Worm (Caenorhabditis elegans): ENCODE data around the gene F08H9.4.

F08H9.4 gene

ce11 chrV:14480533-14480932 lies 16.3 kb upstream of the F08H9.4 start:
- TF ChIP-seq nfya-1 (tag; optimal IDR thresholded peaks at IDR 0.05; ENCODE audit: insufficient read depth) (no peak), fos-1 (tag; optimal IDR thresholded peaks at IDR 0.05) (no peak), nhr-43 (tag; optimal IDR thresholded peaks at IDR 0.05; ENCODE audit: poor library complexity, severe bottlenecking) (no peak), egl-5 (tag; optimal IDR thresholded peaks at IDR 0.05) (no peak), unc-62 (GFP tag; optimal IDR thresholded peaks at IDR 0.05) (no peak), aly-2 (tag; optimal IDR thresholded peaks at IDR 0.05) (no peak), fkh-2 (tag; optimal IDR thresholded peaks at IDR 0.05) (no peak)

ce11 chrV:14478979-14479378 lies 14.8 kb upstream of the F08H9.4 start, which contains the start of gene clec-55:
TSS of gene clec-55 (plus strand) at chrV:14479279.
- TF ChIP-seq elt-2 (tag; optimal IDR thresholded peaks at IDR 0.05) (peak; percentile 44), nhr-237 (tag; optimal IDR thresholded peaks at IDR 0.05) (no peak)

- TF ChIP-seq egl-5 (tag; optimal IDR thresholded peaks at IDR 0.05) (no peak), fos-1 (tag; optimal IDR thresholded peaks at IDR 0.05) (no peak), pqm-1 (tag; optimal IDR thresholded peaks at IDR 0.05) (peak; percentile 5), elt-2 (tag; optimal IDR thresholded peaks at IDR 0.05) (peak; percentile 48)
Measured at ce11 chrV:14476680-14477079, 12.5 kb upstream of the F08H9.4 start, which contains the start of gene clec-54. TSS of gene clec-54 (plus strand) at chrV:14476903.

DNA sequence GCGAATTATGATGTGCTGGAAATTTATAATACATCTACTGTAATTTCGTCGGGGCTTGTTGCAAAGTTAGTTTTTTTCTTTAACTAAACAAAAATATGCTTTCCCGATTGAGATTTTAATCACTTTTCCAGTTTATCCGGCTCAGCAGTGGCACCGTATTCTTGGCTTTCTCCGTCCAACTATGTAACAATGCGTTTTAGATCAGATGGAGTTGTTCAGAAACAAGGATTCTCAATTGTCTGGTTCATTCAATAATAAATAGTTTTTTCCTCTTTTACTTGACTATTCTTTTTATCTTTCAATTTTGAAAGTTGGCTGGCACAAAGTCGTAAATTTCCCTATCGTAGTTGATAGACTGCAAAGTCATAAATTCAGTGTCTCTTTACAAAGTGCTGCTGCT lies 9.9 kb upstream of the F08H9.4 start, which contains the start of gene clec-56:
TSS of gene clec-56 (plus strand) at position 301 of the 400 bp plus-strand sequence.
- no peak for TF ChIP-seq lin-39 (tag; optimal IDR thresholded peaks at IDR 0.05)
- peak; percentile 5 for TF ChIP-seq pqm-1 (tag; optimal IDR thresholded peaks at IDR 0.05)
- peak; percentile 38 for TF ChIP-seq elt-2 (tag; optimal IDR thresholded peaks at IDR 0.05)
- TF ChIP-seq ceh-9 (tag; optimal IDR thresholded peaks at IDR 0.05): no peak

- TF ChIP-seq nhr-25 (tag; optimal IDR thresholded peaks at IDR 0.05) (no peak), ceh-82 (tag; optimal IDR thresholded peaks at IDR 0.05) (no peak), pqm-1 (tag; optimal IDR thresholded peaks at IDR 0.05) (no peak), tbx-2 (tag; optimal IDR thresholded peaks at IDR 0.05) (no peak), egl-5 (tag; optimal IDR thresholded peaks at IDR 0.05) (no peak), nhr-11 (tag; optimal IDR thresholded peaks at IDR 0.05) (no peak), elt-2 (tag; optimal IDR thresholded peaks at IDR 0.05) (no peak), hmg-11 (tag; optimal IDR thresholded peaks at IDR 0.05) (no peak), ceh-16 (tag; optimal IDR thresholded peaks at IDR 0.05) (no peak), fkh-2 (tag; optimal IDR thresholded peaks at IDR 0.05) (no peak), nhr-12 (tag; optimal IDR thresholded peaks at IDR 0.05) (no peak), fkh-10 (GFP tag; optimal IDR thresholded peaks at IDR 0.05) (no peak), ZK546.5 (tag; optimal IDR thresholded peaks at IDR 0.05) (no peak), lsy-12 (tag; optimal IDR thresholded peaks at IDR 0.05) (no peak), unc-39 (tag; optimal IDR thresholded peaks at IDR 0.05) (no peak), pha-4 (tag; optimal IDR thresholded peaks at IDR 0.05) (no peak), nfya-1 (tag; optimal IDR thresholded peaks at IDR 0.05; ENCODE audit: insufficient read depth) (no peak), nhr-237 (tag; optimal IDR thresholded peaks at IDR 0.05) (no peak), aly-2 (tag; optimal IDR thresholded peaks at IDR 0.05) (no peak), ztf-11 (tag; optimal IDR thresholded peaks at IDR 0.05) (no peak)
Measured at ce11 chrV:14472229-14472628, 8.0 kb upstream of the F08H9.4 start, which contains the start of gene clec-227. TSS of gene clec-227 (plus strand) at chrV:14472529.

- TF ChIP-seq elt-3 (tag; optimal IDR thresholded peaks at IDR 0.05): no peak
- TF ChIP-seq nhr-77 (tag; optimal IDR thresholded peaks at IDR 0.05): no peak
- TF ChIP-seq nhr-25 (tag; optimal IDR thresholded peaks at IDR 0.05): no peak
- no peak for TF ChIP-seq lsy-12 (tag; optimal IDR thresholded peaks at IDR 0.05)
- TF ChIP-seq nhr-11 (tag; optimal IDR thresholded peaks at IDR 0.05): no peak
- TF ChIP-seq ceh-28 (tag; optimal IDR thresholded peaks at IDR 0.05): no peak
- no peak for TF ChIP-seq nhr-76 (tag; optimal IDR thresholded peaks at IDR 0.05)
- no peak for TF ChIP-seq ceh-82 (tag; optimal IDR thresholded peaks at IDR 0.05)
- TF ChIP-seq mdl-1 (tag; optimal IDR thresholded peaks at IDR 0.05): no peak
Measured at ce11 chrV:14468931-14469330, 4.7 kb upstream of the F08H9.4 start, which contains the start of gene clec-57. TSS of gene clec-57 (plus strand) at chrV:14469231.

Data from whole organism, L3 larva.